Worm (Caenorhabditis elegans): Measurements from ENCODE around the gene vps-26.
"Not testable (repeated sequence)": the region's sequence is repeated elsewhere in the genome, so short reads cannot be mapped to it uniquely, and the experiment has no call there.

- not testable (repeated sequence) for TF ChIP-seq nhr-23 (tag; optimal IDR thresholded peaks at IDR 0.05); mml-1 (tag; optimal IDR thresholded peaks at IDR 0.05); ama-1 (optimal IDR thresholded peaks at IDR 0.05); nfya-1 (tag; optimal IDR thresholded peaks at IDR 0.05; ENCODE audit: insufficient read depth)
Observed at ce11 chrIV:9312827-9313226, 28.8 kb downstream of the vps-26 start, which contains the start of gene F49C12.7.
